Fruit fly (Drosophila melanogaster) whole organism, embryonic: Measurements from ENCODE around the gene neb.

Experiments used
- CG10147 ChIP-seq: fragments of 200-800 bp; sonication (Bioruptor generic); optimal IDR thresholded peaks from 2 replicates; lab custom pipeline; 2019; ENCODE audit warnings: missing biosample characterization, mild to moderate bottlenecking, missing genetic modification characterization, moderate library complexity
- CG11504 ChIP-seq: fragments of 200-800 bp; sonication (Bioruptor generic); optimal IDR thresholded peaks from 3 replicates; lab custom pipeline; 2019; ENCODE audit warnings: missing biosample characterization, mild to moderate bottlenecking, missing genetic modification characterization, moderate library complexity
- CG13296 ChIP-seq: fragments of 200-800 bp; sonication (Bioruptor generic); optimal IDR thresholded peaks from 3 replicates; lab custom pipeline; 2018; ENCODE audit warnings: missing biosample characterization, mild to moderate bottlenecking, missing genetic modification characterization
- CG14667 ChIP-seq: fragments of 200-800 bp; sonication (Bioruptor generic); IDR thresholded peaks from 2 replicates; pipeline ENCODE4 v1.3.6; 2022; ENCODE audit warnings: missing biosample characterization, missing genetic modification characterization
- CG14710 ChIP-seq: fragments of 200-800 bp; sonication (Bioruptor generic); optimal IDR thresholded peaks from 3 replicates; lab custom pipeline; 2019; ENCODE audit warnings: missing biosample characterization, mild to moderate bottlenecking, missing genetic modification characterization, moderate library complexity
- CG15269 ChIP-seq: fragments of 200-800 bp; sonication (Bioruptor generic); optimal IDR thresholded peaks from 2 replicates; lab custom pipeline; 2018; ENCODE audit warnings: missing biosample characterization, mild to moderate bottlenecking, missing genetic modification characterization, moderate library complexity
- CG1602 ChIP-seq: fragments of 200-800 bp; sonication (Bioruptor generic); optimal IDR thresholded peaks from 3 replicates; lab custom pipeline; 2016; ENCODE audit warnings: missing biosample characterization, missing genetic modification characterization
- CG16863 ChIP-seq: fragments of 200-800 bp; sonication (Bioruptor generic); optimal IDR thresholded peaks from 3 replicates; lab custom pipeline; 2016; ENCODE audit warnings: missing biosample characterization, missing genetic modification characterization
- CG3163 ChIP-seq: fragments of 200-800 bp; sonication (Bioruptor generic); optimal IDR thresholded peaks from 3 replicates; lab custom pipeline; 2016; ENCODE audit warnings: missing biosample characterization, missing genetic modification characterization
- CG33557 ChIP-seq: fragments of 200-800 bp; sonication (Bioruptor generic); optimal IDR thresholded peaks from 2 replicates; lab custom pipeline; 2019; ENCODE audit warnings: missing biosample characterization, mild to moderate bottlenecking, missing genetic modification characterization, moderate library complexity
- CG4854 ChIP-seq: fragments of 200-800 bp; sonication (Bioruptor generic); optimal IDR thresholded peaks from 2 replicates; lab custom pipeline; 2016; ENCODE audit warnings: missing biosample characterization, missing genetic modification characterization, inconsistent platforms
- CG6175 ChIP-seq: fragments of 200-800 bp; sonication (Bioruptor generic); IDR thresholded peaks from 3 replicates; pipeline ENCODE4 v1.3.6; 2022; ENCODE audit warnings: missing biosample characterization, missing genetic modification characterization
- CG6689 ChIP-seq: fragments of 200-800 bp; sonication (Bioruptor generic); IDR thresholded peaks from 2 replicates; pipeline ENCODE4 v1.3.6; 2022; ENCODE audit warnings: missing biosample characterization, missing genetic modification characterization
- CG9437 ChIP-seq: fragments of 200-800 bp; sonication (Bioruptor generic); optimal IDR thresholded peaks from 2 replicates; lab custom pipeline; 2018; ENCODE audit warnings: missing biosample characterization, mild to moderate bottlenecking, missing genetic modification characterization
- CHES-1-like ChIP-seq: fragments of 200-800 bp; sonication (Bioruptor generic); optimal IDR thresholded peaks from 2 replicates; lab custom pipeline; 2016; ENCODE audit warnings: missing biosample characterization, missing genetic modification characterization
- CoRest ChIP-seq: fragments of 200-800 bp; sonication (Bioruptor generic); optimal IDR thresholded peaks from 3 replicates; lab custom pipeline; 2018; ENCODE audit warnings: missing biosample characterization, mild to moderate bottlenecking, missing genetic modification characterization, moderate library complexity
- D ChIP-seq, 2 experiments: fragments of 200-800 bp in 1 of 2; fragments of >200 bp in 1 of 2; sonication (Bioruptor generic) in 1 of 2; optimal IDR thresholded peaks; 2 replicates in 1 of 2; 3 replicates in 1 of 2; lab custom pipeline; 2017; ENCODE audit warnings: mild to moderate bottlenecking in 1 of 2, missing biosample characterization in 1 of 2, missing genetic modification characterization in 1 of 2, missing genetic modification reagents in 1 of 2
- Dbx ChIP-seq: fragments of 200-800 bp; sonication (Bioruptor generic); IDR thresholded peaks from 3 replicates; pipeline ENCODE4 v1.3.6; 2022; ENCODE audit warnings: missing biosample characterization, missing genetic modification characterization
- Doc3 ChIP-seq: fragments of 200-800 bp; sonication (Bioruptor generic); IDR thresholded peaks from 3 replicates; pipeline ENCODE4 v1.3.6; 2022; ENCODE audit warnings: missing biosample characterization, missing genetic modification characterization; ENCODE audit not compliant: partially characterized antibody
- Drgx ChIP-seq: fragments of 200-800 bp; sonication (Bioruptor generic); IDR thresholded peaks from 2 replicates; pipeline ENCODE4 v1.3.6; 2022; ENCODE audit warnings: missing biosample characterization, missing genetic modification characterization
- HLH3B ChIP-seq: fragments of 200-800 bp; sonication (Bioruptor generic); IDR thresholded peaks from 2 replicates; pipeline ENCODE4 v1.3.6; 2022; ENCODE audit warnings: missing biosample characterization, missing genetic modification characterization
- HmgZ ChIP-seq: fragments of 200-800 bp; sonication (Bioruptor generic); optimal IDR thresholded peaks from 2 replicates; lab custom pipeline; 2018; ENCODE audit warnings: missing biosample characterization, mild to moderate bottlenecking, missing genetic modification characterization
- Oaz ChIP-seq: fragments of 200-800 bp; sonication (Bioruptor generic); IDR thresholded peaks from 2 replicates; pipeline ENCODE4 v1.3.6; 2022; ENCODE audit warnings: missing biosample characterization, missing genetic modification characterization
- Ptx1 ChIP-seq: fragments of 200-800 bp; sonication (Bioruptor generic); IDR thresholded peaks from 2 replicates; pipeline ENCODE4 v1.3.6; 2022; ENCODE audit warnings: missing biosample characterization, missing genetic modification characterization
- Sin3A ChIP-seq: fragments of >200 bp; optimal IDR thresholded peaks from 2 replicates; lab custom pipeline; 2018
- TFAM ChIP-seq: fragments of 200-800 bp; sonication (Bioruptor generic); optimal IDR thresholded peaks from 2 replicates; lab custom pipeline; 2017; ENCODE audit warnings: missing biosample characterization, missing genetic modification characterization, inconsistent platforms
- Xbp1 ChIP-seq: fragments of 200-800 bp; sonication (Bioruptor generic); optimal IDR thresholded peaks from 3 replicates; lab custom pipeline; 2016; ENCODE audit warnings: missing biosample characterization, mild to moderate bottlenecking, missing genetic modification characterization
- al ChIP-seq: fragments of 200-800 bp; sonication (Bioruptor generic); IDR thresholded peaks from 2 replicates; pipeline ENCODE4 v1.3.6; 2022; ENCODE audit warnings: missing biosample characterization, missing genetic modification characterization
- ap ChIP-seq: fragments of 200-800 bp; sonication (Bioruptor generic); IDR thresholded peaks from 2 replicates; pipeline ENCODE4 v1.3.6; 2022; ENCODE audit warnings: missing biosample characterization, missing genetic modification characterization
- bigmax ChIP-seq: fragments of 200-800 bp; sonication (Bioruptor generic); optimal IDR thresholded peaks from 2 replicates; lab custom pipeline; 2018; ENCODE audit warnings: missing biosample characterization, mild to moderate bottlenecking, missing genetic modification characterization
- cas ChIP-seq: fragments of 200-800 bp; sonication (Bioruptor generic); IDR thresholded peaks from 2 replicates; pipeline ENCODE4 v1.3.6; 2022; ENCODE audit warnings: missing biosample characterization, missing genetic modification characterization
- crc ChIP-seq: fragments of 200-800 bp; sonication (Bioruptor generic); optimal IDR thresholded peaks from 2 replicates; lab custom pipeline; 2016; ENCODE audit warnings: missing biosample characterization, missing genetic modification characterization
- crp ChIP-seq, 2 experiments: fragments of 200-800 bp; sonication (Bioruptor generic); optimal IDR thresholded peaks; 2 replicates in 1 of 2; 3 replicates in 1 of 2; lab custom pipeline; 2017; ENCODE audit warnings: missing biosample characterization in 2 of 2, missing genetic modification characterization in 2 of 2, mild to moderate bottlenecking in 1 of 2, moderate library complexity in 1 of 2
- dmrt99B ChIP-seq: fragments of 200-800 bp; sonication (Bioruptor generic); optimal IDR thresholded peaks from 2 replicates; lab custom pipeline; 2018; ENCODE audit warnings: missing biosample characterization, mild to moderate bottlenecking, missing genetic modification characterization, moderate library complexity
- eve ChIP-seq, 2 experiments: fragments of >200 bp; optimal IDR thresholded peaks; 2 replicates each; lab custom pipeline; 2017; ENCODE audit warnings: missing biosample characterization in 2 of 2, missing genetic modification characterization in 2 of 2
- gce ChIP-seq: fragments of 200-800 bp; sonication (Bioruptor generic); IDR thresholded peaks from 3 replicates; pipeline ENCODE4 v1.3.6; 2022; ENCODE audit warnings: missing biosample characterization, missing genetic modification characterization
- gfzf ChIP-seq: fragments of 200-800 bp; sonication (Bioruptor generic); optimal IDR thresholded peaks from 2 replicates; lab custom pipeline; 2016; ENCODE audit warnings: missing biosample characterization, mild to moderate bottlenecking, missing genetic modification characterization, moderate library complexity
- hkb ChIP-seq, 2 experiments: fragments of 200-800 bp in 1 of 2; fragments of >200 bp in 1 of 2; sonication (Bioruptor generic) in 1 of 2; IDR thresholded peaks in 1 of 2; optimal IDR thresholded peaks in 1 of 2; 2 replicates each; pipeline versions ENCODE4 v1.3.6 to Lab custom; 2017 to 2022; ENCODE audit warnings: missing biosample characterization in 1 of 2, missing genetic modification characterization in 1 of 2
- mld ChIP-seq: fragments of 200-800 bp; sonication (Bioruptor generic); IDR thresholded peaks from 3 replicates; pipeline ENCODE4 v1.3.6; 2022; ENCODE audit warnings: missing biosample characterization, missing genetic modification characterization; ENCODE audit not compliant: partially characterized antibody
- phol ChIP-seq: fragments of 200-800 bp; sonication (Bioruptor generic); optimal IDR thresholded peaks from 3 replicates; lab custom pipeline; 2018; ENCODE audit warnings: missing biosample characterization, mild to moderate bottlenecking, missing genetic modification characterization, moderate library complexity
- slou ChIP-seq: fragments of 200-800 bp; sonication (Bioruptor generic); optimal IDR thresholded peaks from 3 replicates; lab custom pipeline; 2016; ENCODE audit warnings: missing biosample characterization, missing genetic modification characterization
- sqz ChIP-seq: fragments of 200-800 bp; sonication (Bioruptor generic); optimal IDR thresholded peaks from 3 replicates; lab custom pipeline; 2018; ENCODE audit warnings: missing biosample characterization, mild to moderate bottlenecking, missing genetic modification characterization
- tll ChIP-seq, 2 experiments: fragments of 200-800 bp in 1 of 2; fragments of >200 bp in 1 of 2; sonication (Bioruptor generic) in 1 of 2; optimal IDR thresholded peaks; 2 replicates each; lab custom pipeline; 2017 to 2019; ENCODE audit warnings: missing biosample characterization in 2 of 2, missing genetic modification characterization in 2 of 2, mild to moderate bottlenecking in 1 of 2, moderate library complexity in 1 of 2
- twi ChIP-seq: fragments of 200-800 bp; optimal IDR thresholded peaks from 2 replicates; lab custom pipeline; 2019; ENCODE audit warnings: missing biosample characterization, mild to moderate bottlenecking, missing genetic modification characterization, moderate library complexity
- tx ChIP-seq: fragments of 200-800 bp; sonication (Bioruptor generic); optimal IDR thresholded peaks from 2 replicates; lab custom pipeline; 2016; ENCODE audit warnings: missing biosample characterization, missing genetic modification characterization
- unpg ChIP-seq: fragments of 200-800 bp; sonication (Bioruptor generic); optimal IDR thresholded peaks from 3 replicates; lab custom pipeline; 2018; ENCODE audit warnings: missing biosample characterization, mild to moderate bottlenecking, missing genetic modification characterization, moderate library complexity
- vfl ChIP-seq: fragments of 200-800 bp; sonication (Bioruptor generic); optimal IDR thresholded peaks from 2 replicates; lab custom pipeline; 2016; ENCODE audit warnings: missing biosample characterization, missing genetic modification characterization
- zf30C ChIP-seq: fragments of 200-800 bp; sonication (Bioruptor generic); optimal IDR thresholded peaks from 3 replicates; lab custom pipeline; 2018; ENCODE audit warnings: missing biosample characterization, mild to moderate bottlenecking, missing genetic modification characterization

The neb gene

DNA sequence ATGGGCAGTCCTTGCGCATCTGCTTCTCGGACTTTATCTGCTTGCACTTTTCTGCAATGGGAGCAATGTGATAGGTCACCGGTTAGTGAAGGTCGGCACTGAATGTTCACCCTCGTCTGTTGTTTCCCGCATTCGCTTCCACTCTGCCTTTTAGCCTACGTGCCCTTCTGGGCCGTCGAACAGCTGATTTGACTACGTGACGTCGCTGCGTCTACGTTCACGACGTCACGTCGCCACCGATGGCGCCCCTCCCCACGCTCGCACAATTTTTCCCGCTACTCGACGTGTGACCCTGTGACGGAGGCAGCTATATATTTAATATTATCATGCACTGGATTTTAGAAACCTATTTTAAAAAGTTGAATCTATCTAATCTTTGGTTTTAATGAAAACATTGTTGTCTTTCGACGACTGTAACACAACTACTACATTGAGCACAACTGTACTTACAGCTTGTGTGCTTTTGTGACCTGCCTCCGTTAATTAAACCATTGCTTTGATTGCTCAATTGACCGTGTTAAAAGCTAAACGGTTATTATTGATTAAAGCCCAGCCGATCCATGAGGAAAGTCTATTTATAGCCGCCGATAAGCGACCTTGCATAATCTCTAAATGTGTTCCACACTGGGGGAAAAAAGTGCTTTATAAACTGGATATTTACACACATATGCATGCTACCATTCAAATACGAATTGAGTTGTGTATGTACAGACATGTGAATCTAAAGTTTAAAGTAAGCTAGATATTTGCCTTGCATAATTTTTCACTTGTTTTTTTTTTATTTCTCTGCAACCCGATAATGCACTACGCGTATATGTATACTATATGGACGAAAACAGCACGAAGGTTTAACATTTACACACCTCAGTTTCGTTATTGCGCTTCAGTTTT, 7.7 kb downstream of the neb start (continued):
- no peak for TF ChIP-seq TFAM (GFP tag; lab: Kevin White, UChicago)
- TF ChIP-seq CG11504 (tag; lab: Kevin White, UChicago) = peak; percentile 33
- no peak for TF ChIP-seq bigmax
- no peak for TF ChIP-seq CG14710 (tag; lab: Kevin White, UChicago)
- TF ChIP-seq gce (GFP tag; lab: Robert Waterston, UW) = no peak
- TF ChIP-seq CG15269 (tag; lab: Kevin White, UChicago) = peak; percentile 7
- TF ChIP-seq Oaz (GFP tag; lab: Robert Waterston, UW) = no peak
- peak in 1 of 2 experiments; percentile 78 for TF ChIP-seq eve (GFP tag; optimal IDR thresholded peaks at IDR 0.05; lab: Kevin White, UChicago)
- TF ChIP-seq sqz (GFP tag; lab: Kevin White, UChicago) = peak; percentile 13
- no peak for TF ChIP-seq hkb (optimal IDR thresholded peaks at IDR 0.05; lab: Kevin White, UChicago)
- TF ChIP-seq hkb (GFP tag; IDR thresholded peaks at IDR 0.05; lab: Robert Waterston, UW) = peak; percentile 43; the same call in 1 of the 2 replicates
- no peak for TF ChIP-seq Xbp1 (GFP tag; lab: Kevin White, UChicago)
- peak in 1 of 2 experiments; percentile 68 for TF ChIP-seq crp (GFP tag; optimal IDR thresholded peaks at IDR 0.05; lab: Kevin White, UChicago)
- TF ChIP-seq CHES-1-like (GFP tag; lab: Kevin White, UChicago) = no peak
- TF ChIP-seq CG9437 (GFP tag; lab: Kevin White, UChicago) = peak; percentile 91
- no peak for TF ChIP-seq twi (tag; lab: Kevin White, UChicago)
- no peak for TF ChIP-seq cas (GFP tag; lab: Robert Waterston, UW)
- no peak for TF ChIP-seq D (optimal IDR thresholded peaks at IDR 0.05; lab: Kevin White, UChicago)
- no peak for TF ChIP-seq D (GFP tag; optimal IDR thresholded peaks at IDR 0.05; lab: Kevin White, UChicago)
- no peak for TF ChIP-seq CG6689
- TF ChIP-seq HLH3B (GFP tag; lab: Robert Waterston, UW) = no peak
- no peak for TF ChIP-seq vfl (GFP tag; lab: Kevin White, UChicago)
- no peak for TF ChIP-seq Sin3A (lab: Kevin White, UChicago)
- no peak for TF ChIP-seq tx (GFP tag; lab: Kevin White, UChicago)
- TF ChIP-seq unpg (GFP tag; lab: Kevin White, UChicago) = peak; percentile 21
- peak; percentile 5 for TF ChIP-seq phol
- no peak for TF ChIP-seq ap
- peak; percentile 40; the same call in 1 of the 3 replicates for TF ChIP-seq CG6175 (GFP tag; lab: Robert Waterston, UW)
- no peak for TF ChIP-seq CG16863
- TF ChIP-seq zf30C (GFP tag; lab: Kevin White, UChicago) = peak; percentile 55
- no peak for TF ChIP-seq HmgZ (tag; lab: Kevin White, UChicago)
- TF ChIP-seq Dbx = no peak
- no peak for TF ChIP-seq CG3163 (GFP tag; lab: Kevin White, UChicago)
- TF ChIP-seq CG13296 (GFP tag; lab: Kevin White, UChicago) = no peak
- peak; percentile 32 for TF ChIP-seq CoRest
- TF ChIP-seq tll (GFP tag; optimal IDR thresholded peaks at IDR 0.05; lab: Kevin White, UChicago) = no peak
- no peak for TF ChIP-seq mld (GFP tag; lab: Robert Waterston, UW)
- no peak for TF ChIP-seq dmrt99B (tag; lab: Kevin White, UChicago)
- peak; percentile 34; the same call in 1 of the 2 replicates for TF ChIP-seq Ptx1 (GFP tag; lab: Robert Waterston, UW)
- no peak for TF ChIP-seq CG4854
- TF ChIP-seq al (GFP tag; lab: Robert Waterston, UW) = no peak
- no peak for TF ChIP-seq slou
- no peak for TF ChIP-seq CG33557 (GFP tag; lab: Kevin White, UChicago)
- peak; percentile 10 for TF ChIP-seq CG1602 (GFP tag; lab: Kevin White, UChicago)
- TF ChIP-seq Doc3 (GFP tag; lab: Robert Waterston, UW) = no peak
- TF ChIP-seq Drgx (GFP tag; lab: Robert Waterston, UW) = peak; percentile 43; the same call in 1 of the 2 replicates
- TF ChIP-seq CG10147 (GFP tag; lab: Kevin White, UChicago) = peak; percentile 30
- TF ChIP-seq crc = peak; percentile 12
- TF ChIP-seq CG14667 = no peak
- no peak for TF ChIP-seq gfzf (GFP tag; lab: Kevin White, UChicago)
